Worm (Caenorhabditis elegans): Measurements from ENCODE around the gene R10E11.5.

The R10E11.5 gene

ce11 chrIII:9793592-9794417 lies 4.3 kb upstream of the R10E11.5 start, which contains the start of the genes R10E11.9 and mcm-6:
Gene R10E11.9 (minus strand): TSS chrIII:9793642.
Gene mcm-6 (plus strand): TSS chrIII:9794367.
- TF ChIP-seq sea-1 (GFP tag; conservative IDR thresholded peaks at IDR 0.05) (no peak), ama-1 (optimal IDR thresholded peaks at IDR 0.05) (no peak), scrt-1 (GFP tag; IDR thresholded peaks at IDR 0.05) (no peak), tbx-37 (GFP tag; conservative IDR thresholded peaks at IDR 0.05) (no peak), B0310.2 (tag; optimal IDR thresholded peaks at IDR 0.05) (no peak), F13C5.2 (tag; optimal IDR thresholded peaks at IDR 0.05) (no peak)

ce11 chrIII:9789083-9789482 lies 374 bp downstream of the R10E11.5 start:
- no peak for TF ChIP-seq hmg-4 (GFP tag; optimal IDR thresholded peaks at IDR 0.05)
- no peak for TF ChIP-seq F13C5.2 (tag; optimal IDR thresholded peaks at IDR 0.05)
- TF ChIP-seq ceh-36 (tag; optimal IDR thresholded peaks at IDR 0.05): no peak
- TF ChIP-seq flt-1 (GFP tag; IDR thresholded peaks at IDR 0.05): no peak
- TF ChIP-seq sea-1 (GFP tag; conservative IDR thresholded peaks at IDR 0.05): no peak
- TF ChIP-seq scrt-1 (GFP tag; IDR thresholded peaks at IDR 0.05): no peak
- TF ChIP-seq tbx-37 (GFP tag; conservative IDR thresholded peaks at IDR 0.05): no peak
- no peak for TF ChIP-seq tra-4 (tag; optimal IDR thresholded peaks at IDR 0.05)
- TF ChIP-seq ets-7 (tag; optimal IDR thresholded peaks at IDR 0.05): no peak
- no peak for TF ChIP-seq ama-1 (optimal IDR thresholded peaks at IDR 0.05)
- no peak for TF ChIP-seq ceh-13 (GFP tag; optimal IDR thresholded peaks at IDR 0.05)
- TF ChIP-seq tbx-11 (GFP tag; IDR thresholded peaks at IDR 0.05): no peak
- no peak for TF ChIP-seq pes-1 (GFP tag; IDR thresholded peaks at IDR 0.05)
- TF ChIP-seq hnd-1 (tag; optimal IDR thresholded peaks at IDR 0.05): no peak
- no peak for TF ChIP-seq hmbx-1 (tag; optimal IDR thresholded peaks at IDR 0.05)
- TF ChIP-seq B0310.2 (tag; optimal IDR thresholded peaks at IDR 0.05): no peak
- TF ChIP-seq aly-1 (tag; optimal IDR thresholded peaks at IDR 0.05): no peak

- TF ChIP-seq hmg-4 (GFP tag; optimal IDR thresholded peaks at IDR 0.05) (no peak), ceh-13 (GFP tag; optimal IDR thresholded peaks at IDR 0.05) (no peak), hnd-1 (tag; optimal IDR thresholded peaks at IDR 0.05) (no peak), scrt-1 (GFP tag; IDR thresholded peaks at IDR 0.05) (no peak), flt-1 (GFP tag; IDR thresholded peaks at IDR 0.05) (no peak), hmbx-1 (tag; optimal IDR thresholded peaks at IDR 0.05) (no peak), sea-1 (GFP tag; conservative IDR thresholded peaks at IDR 0.05) (no peak), B0310.2 (tag; optimal IDR thresholded peaks at IDR 0.05) (no peak), aly-1 (tag; optimal IDR thresholded peaks at IDR 0.05) (no peak), tbx-37 (GFP tag; conservative IDR thresholded peaks at IDR 0.05) (no peak), pes-1 (GFP tag; IDR thresholded peaks at IDR 0.05) (no peak), ets-7 (tag; optimal IDR thresholded peaks at IDR 0.05) (no peak), F13C5.2 (tag; optimal IDR thresholded peaks at IDR 0.05) (no peak), tra-4 (tag; optimal IDR thresholded peaks at IDR 0.05) (no peak), ama-1 (optimal IDR thresholded peaks at IDR 0.05) (no peak), tbx-11 (GFP tag; IDR thresholded peaks at IDR 0.05) (no peak), ceh-36 (tag; optimal IDR thresholded peaks at IDR 0.05) (no peak)
Observed at ce11 chrIII:9786776-9787175, 2.7 kb downstream of the R10E11.5 start.

- no peak for TF ChIP-seq ets-7 (tag; optimal IDR thresholded peaks at IDR 0.05)
- TF ChIP-seq sea-1 (GFP tag; conservative IDR thresholded peaks at IDR 0.05): no peak
Observed at ce11 chrIII:9783133-9783590, 6.3 kb downstream of the R10E11.5 start.

- TF ChIP-seq F13C5.2 (tag; optimal IDR thresholded peaks at IDR 0.05) (no peak), hnd-1 (tag; optimal IDR thresholded peaks at IDR 0.05) (no peak), B0310.2 (tag; optimal IDR thresholded peaks at IDR 0.05) (no peak), ama-1 (optimal IDR thresholded peaks at IDR 0.05) (no peak), aly-1 (tag; optimal IDR thresholded peaks at IDR 0.05) (no peak), hmbx-1 (tag; optimal IDR thresholded peaks at IDR 0.05) (no peak)
Observed at ce11 chrIII:9782483-9783081, 6.9 kb downstream of the R10E11.5 start, which contains the start of gene R10E11.6. Gene R10E11.6 (plus strand): TSS chrIII:9783006.

ce11 chrIII:9782011-9782436 lies 7.4 kb downstream of the R10E11.5 start, which contains the start of gene vha-2:
Gene vha-2 (plus strand): TSS chrIII:9782164.
- TF ChIP-seq ama-1 (optimal IDR thresholded peaks at IDR 0.05): peak; percentile 27
- TF ChIP-seq hmg-4 (GFP tag; optimal IDR thresholded peaks at IDR 0.05): no peak

ce11 chrIII:9780665-9781304 lies 8.7 kb downstream of the R10E11.5 start, which contains the start of gene vha-1:
Gene vha-1 (plus strand): TSS chrIII:9781254.
- TF ChIP-seq scrt-1 (GFP tag; IDR thresholded peaks at IDR 0.05) (no peak), aly-1 (tag; optimal IDR thresholded peaks at IDR 0.05) (no peak), ama-1 (optimal IDR thresholded peaks at IDR 0.05) (no peak), B0310.2 (tag; optimal IDR thresholded peaks at IDR 0.05) (no peak), tbx-11 (GFP tag; IDR thresholded peaks at IDR 0.05) (no peak), ceh-36 (tag; optimal IDR thresholded peaks at IDR 0.05) (no peak), tbx-37 (GFP tag; conservative IDR thresholded peaks at IDR 0.05) (no peak), hmbx-1 (tag; optimal IDR thresholded peaks at IDR 0.05) (no peak), flt-1 (GFP tag; IDR thresholded peaks at IDR 0.05) (no peak), pes-1 (GFP tag; IDR thresholded peaks at IDR 0.05) (0 out of 2 replicates have a peak, but pooled peaks have one; percentile 31), ceh-13 (GFP tag; optimal IDR thresholded peaks at IDR 0.05) (no peak), ets-7 (tag; optimal IDR thresholded peaks at IDR 0.05) (no peak), hnd-1 (tag; optimal IDR thresholded peaks at IDR 0.05) (no peak), F13C5.2 (tag; optimal IDR thresholded peaks at IDR 0.05) (peak; percentile 54), sea-1 (GFP tag; conservative IDR thresholded peaks at IDR 0.05) (0 out of 2 replicates have a peak, but pooled peaks have one; percentile 58)

Measured in whole organism, early embryonic.